Fruit fly (Drosophila melanogaster) whole organism, wandering third instar larva: ENCODE data around the gene CG10359.
A peak's percentile ranks its signal among the peaks of the same experiment; 100 is the strongest.

Experiments
- Abd-B ChIP-seq: fragments of >200 bp; optimal IDR thresholded peaks from 2 replicates; lab custom pipeline; 2017; ENCODE audit warnings: missing biosample characterization, missing genetic modification characterization
- CG32264 ChIP-seq: fragments of 200-800 bp; sonication (Bioruptor generic); optimal IDR thresholded peaks from 2 replicates; lab custom pipeline; 2016; ENCODE audit warnings: missing biosample characterization, missing genetic modification characterization
- CG9705 ChIP-seq: fragments of 200-800 bp; sonication (Bioruptor generic); optimal IDR thresholded peaks from 2 replicates; lab custom pipeline; 2018; ENCODE audit warnings: missing biosample characterization, mild to moderate bottlenecking, missing genetic modification characterization
- CrebA ChIP-seq: fragments of 200-800 bp; sonication (Bioruptor generic); optimal IDR thresholded peaks from 2 replicates; lab custom pipeline; 2016; ENCODE audit warnings: missing biosample characterization, mild to moderate bottlenecking, missing genetic modification characterization, borderline replicate concordance
- Dif ChIP-seq: fragments of 200-275, 200-300 bp; sonication (Bioruptor generic); optimal IDR thresholded peaks from 2 replicates; lab custom pipeline; 2018; ENCODE audit warnings: missing biosample characterization, missing genetic modification characterization; ENCODE audit not compliant: partially characterized antibody
- GATAd ChIP-seq: sonication (Bioruptor generic); optimal IDR thresholded peaks from 2 replicates; lab custom pipeline; 2016; ENCODE audit warnings: missing biosample characterization, missing genetic modification characterization
- HLH106 ChIP-seq: fragments of 200-800 bp; optimal IDR thresholded peaks from 3 replicates; lab custom pipeline; 2019; ENCODE audit warnings: missing biosample characterization, mild to moderate bottlenecking, missing genetic modification characterization, moderate library complexity
- Hnf4 ChIP-seq: fragments of 200-800 bp; sonication (Bioruptor generic); optimal IDR thresholded peaks from 2 replicates; lab custom pipeline; 2016; ENCODE audit warnings: missing biosample characterization, mild to moderate bottlenecking, missing genetic modification characterization
- Hr78 ChIP-seq: fragments of >200 bp; optimal IDR thresholded peaks from 2 replicates; lab custom pipeline; 2017; ENCODE audit warnings: missing biosample characterization, missing genetic modification characterization
- Jra ChIP-seq: sonication (Bioruptor generic); optimal IDR thresholded peaks from 2 replicates; lab custom pipeline; 2016; ENCODE audit warnings: missing biosample characterization, missing genetic modification characterization
- Mio ChIP-seq: sonication (Bioruptor generic); optimal IDR thresholded peaks from 2 replicates; lab custom pipeline; 2016; ENCODE audit warnings: missing biosample characterization, missing genetic modification characterization
- Myc ChIP-seq: fragments of >200 bp; optimal IDR thresholded peaks from 2 replicates; lab custom pipeline; 2017
- N ChIP-seq: fragments of >200 bp; optimal IDR thresholded peaks from 2 replicates; lab custom pipeline; 2018; ENCODE audit warnings: missing biosample characterization, missing external identifiers, missing genetic modification characterization
- OdsH ChIP-seq: fragments of 200-800 bp; sonication (Bioruptor generic); optimal IDR thresholded peaks from 2 replicates; lab custom pipeline; 2016; ENCODE audit warnings: missing biosample characterization, mild to moderate bottlenecking, missing genetic modification characterization
- Rel ChIP-seq, 2 experiments: fragments of 200-800 bp; sonication (Bioruptor generic) in 1 of 2; optimal IDR thresholded peaks; 2 replicates in 1 of 2; 3 replicates in 1 of 2; lab custom pipeline; 2016 to 2019; ENCODE audit warnings: mild to moderate bottlenecking in 2 of 2, missing biosample characterization in 2 of 2, missing genetic modification characterization in 2 of 2, moderate library complexity in 1 of 2
- Sp1 ChIP-seq: fragments of 200-800 bp; sonication (Bioruptor generic); optimal IDR thresholded peaks from 3 replicates; lab custom pipeline; 2019; ENCODE audit warnings: missing biosample characterization, mild to moderate bottlenecking, missing genetic modification characterization, moderate library complexity
- Vsx2 ChIP-seq: fragments of 200-300, 225-300 bp; sonication (Bioruptor generic); optimal IDR thresholded peaks from 2 replicates; lab custom pipeline; 2018; ENCODE audit warnings: missing biosample characterization, missing genetic modification characterization; ENCODE audit not compliant: partially characterized antibody
- br ChIP-seq: fragments of 200-800 bp; sonication (Bioruptor generic); optimal IDR thresholded peaks from 2 replicates; lab custom pipeline; 2016; ENCODE audit warnings: missing biosample characterization, missing genetic modification characterization
- brk ChIP-seq: fragments of 200-800 bp; sonication (Bioruptor generic); optimal IDR thresholded peaks from 2 replicates; lab custom pipeline; 2016; ENCODE audit warnings: missing biosample characterization, mild to moderate bottlenecking, missing genetic modification characterization
- dl ChIP-seq, 2 experiments: fragments of 175-275, 200-275 bp in 1 of 2; fragments of 200-275 bp in 1 of 2; sonication (Bioruptor generic); optimal IDR thresholded peaks; lab custom pipeline; 2018; ENCODE audit warnings: mild to moderate bottlenecking in 2 of 2, missing biosample characterization in 2 of 2, missing genetic modification characterization in 2 of 2, moderate library complexity in 2 of 2; ENCODE audit not compliant: partially characterized antibody in 2 of 2, insufficient read depth in 1 of 2
- dmrt93B ChIP-seq: fragments of 200-800 bp; sonication (Bioruptor generic); optimal IDR thresholded peaks from 2 replicates; lab custom pipeline; 2018; ENCODE audit warnings: missing biosample characterization, mild to moderate bottlenecking, missing genetic modification characterization
- ey ChIP-seq: fragments of 200-800 bp; sonication (Bioruptor generic); optimal IDR thresholded peaks from 2 replicates; lab custom pipeline; 2016; ENCODE audit warnings: missing biosample characterization, missing genetic modification characterization
- foxo ChIP-seq, 2 experiments: fragments of 200-800 bp; sonication (Bioruptor generic); optimal IDR thresholded peaks; 2 replicates in 1 of 2; 3 replicates in 1 of 2; lab custom pipeline; 2016 to 2017; ENCODE audit warnings: missing biosample characterization in 2 of 2, missing genetic modification characterization in 2 of 2
- fru ChIP-seq: fragments of 200-800 bp; sonication (Bioruptor generic); optimal IDR thresholded peaks from 3 replicates; lab custom pipeline; 2016; ENCODE audit warnings: missing biosample characterization, mild to moderate bottlenecking, missing genetic modification characterization
- h ChIP-seq: fragments of 200-800 bp; sonication (Bioruptor generic); optimal IDR thresholded peaks from 3 replicates; lab custom pipeline; 2016; ENCODE audit warnings: missing biosample characterization, mild to moderate bottlenecking, missing genetic modification characterization
- lola ChIP-seq: fragments of >200 bp; optimal IDR thresholded peaks from 2 replicates; lab custom pipeline; 2017; ENCODE audit warnings: missing biosample characterization, missing genetic modification characterization
- pan ChIP-seq: fragments of >200 bp; optimal IDR thresholded peaks from 2 replicates; lab custom pipeline; 2017
- psq ChIP-seq: fragments of 200-800 bp; sonication (Bioruptor generic); optimal IDR thresholded peaks from 3 replicates; lab custom pipeline; 2017; ENCODE audit warnings: missing biosample characterization, mild to moderate bottlenecking, missing genetic modification characterization, moderate library complexity
- rgr ChIP-seq: fragments of 200-800 bp; sonication (Bioruptor generic); optimal IDR thresholded peaks from 3 replicates; lab custom pipeline; 2016; ENCODE audit warnings: missing biosample characterization, mild to moderate bottlenecking, missing genetic modification characterization
- sage ChIP-seq: fragments of 200-800 bp; sonication (Bioruptor generic); optimal IDR thresholded peaks from 2 replicates; lab custom pipeline; 2016; ENCODE audit warnings: missing biosample characterization, mild to moderate bottlenecking, missing genetic modification characterization
- sv ChIP-seq: fragments of 200-800 bp; sonication (Bioruptor generic); optimal IDR thresholded peaks from 3 replicates; lab custom pipeline; 2016; ENCODE audit warnings: missing biosample characterization, missing genetic modification characterization
- tai ChIP-seq: sonication (Bioruptor generic); optimal IDR thresholded peaks from 2 replicates; lab custom pipeline; 2016; ENCODE audit warnings: missing biosample characterization, missing genetic modification characterization
- woc ChIP-seq: sonication (Bioruptor generic); optimal IDR thresholded peaks from 2 replicates; lab custom pipeline; 2016; ENCODE audit warnings: missing biosample characterization, mild to moderate bottlenecking, missing genetic modification characterization

CG10359 gene

dm6 chr3L:3611892-3612291, at the start of gene CG10359:
TSS of gene CG10359 (plus strand) at chr3L:3612192.
- TF ChIP-seq Vsx2 (GFP tag; lab: Kevin White, UChicago) (peak; percentile 16), Dif (GFP tag; lab: Kevin White, UChicago) (no peak), Rel (GFP tag; optimal IDR thresholded peaks at IDR 0.05; lab: Kevin White, UChicago) (no peak), Rel (tag; optimal IDR thresholded peaks at IDR 0.05; lab: Kevin White, UChicago) (peak; percentile 61)

dm6 chr3L:3566751-3567499, 45.1 kb upstream of the CG10359 start:
- TF ChIP-seq CG9705 (GFP tag; lab: Kevin White, UChicago) = peak; percentile 52
- peak; percentile 75 for TF ChIP-seq ey (GFP tag; lab: Kevin White, UChicago)
- TF ChIP-seq brk (GFP tag; lab: Kevin White, UChicago) = peak; percentile 34
- peak; percentile 60 for TF ChIP-seq tai (GFP tag; lab: Kevin White, UChicago)
- no peak for TF ChIP-seq pan (lab: Kevin White, UChicago)
- TF ChIP-seq lola (GFP tag; lab: Kevin White, UChicago) = no peak
- TF ChIP-seq br (GFP tag; lab: Kevin White, UChicago) = peak; percentile 54
- TF ChIP-seq Vsx2 (GFP tag; lab: Kevin White, UChicago) = no peak
- peak; percentile 31 for TF ChIP-seq dmrt93B
- TF ChIP-seq rgr (GFP tag; lab: Kevin White, UChicago) = peak; percentile 70
- no peak for TF ChIP-seq Hr78 (GFP tag; lab: Kevin White, UChicago)
- TF ChIP-seq Sp1 = peak; percentile 79
- peak; percentile 78 for TF ChIP-seq fru (GFP tag; lab: Kevin White, UChicago)
- TF ChIP-seq Jra (GFP tag; lab: Kevin White, UChicago) = peak; percentile 58
- TF ChIP-seq CG32264 = no peak
- peak; percentile 65 for TF ChIP-seq Hnf4 (GFP tag; lab: Kevin White, UChicago)
- peak; percentile 77 for TF ChIP-seq h
- peak; percentile 65 for TF ChIP-seq woc (GFP tag; lab: Kevin White, UChicago)
- peak; percentile 47 for TF ChIP-seq sv (GFP tag; lab: Kevin White, UChicago)
- TF ChIP-seq Myc (lab: Kevin White, UChicago) = no peak
- no peak for TF ChIP-seq Dif (GFP tag; lab: Kevin White, UChicago)
- no peak for TF ChIP-seq dl (GFP tag; optimal IDR thresholded peaks at IDR 0.05; lab: Kevin White, UChicago; ENCODE audit: insufficient read depth in 1 of 2, partially characterized antibody in 2 of 2)
- peak; percentile 75 for TF ChIP-seq OdsH (GFP tag; lab: Kevin White, UChicago)
- no peak for TF ChIP-seq N
- peak; percentile 63 for TF ChIP-seq psq (GFP tag; lab: Kevin White, UChicago)
- no peak for TF ChIP-seq Abd-B (GFP tag; lab: Kevin White, UChicago)
- TF ChIP-seq foxo (GFP tag; optimal IDR thresholded peaks at IDR 0.05; lab: Kevin White, UChicago) = peak in 1 of 2 experiments; percentile 73
- peak; percentile 75 for TF ChIP-seq HLH106 (tag; lab: Kevin White, UChicago)
- no peak for TF ChIP-seq GATAd (GFP tag; lab: Kevin White, UChicago)
- TF ChIP-seq Rel (GFP tag; optimal IDR thresholded peaks at IDR 0.05; lab: Kevin White, UChicago) = no peak
- TF ChIP-seq Rel (tag; optimal IDR thresholded peaks at IDR 0.05; lab: Kevin White, UChicago) = peak; percentile 38

dm6 chr3L:3569109-3569508, 42.9 kb upstream of the CG10359 start:
- TF ChIP-seq Sp1 = no peak
- TF ChIP-seq lola (GFP tag; lab: Kevin White, UChicago) = no peak
- TF ChIP-seq Vsx2 (GFP tag; lab: Kevin White, UChicago) = no peak
- no peak for TF ChIP-seq rgr (GFP tag; lab: Kevin White, UChicago)
- no peak for TF ChIP-seq fru (GFP tag; lab: Kevin White, UChicago)
- TF ChIP-seq CrebA (GFP tag; lab: Kevin White, UChicago) = no peak
- no peak for TF ChIP-seq dmrt93B
- TF ChIP-seq Mio (GFP tag; lab: Kevin White, UChicago) = no peak
- no peak for TF ChIP-seq ey (GFP tag; lab: Kevin White, UChicago)
- no peak for TF ChIP-seq sage (GFP tag; lab: Kevin White, UChicago)
- no peak for TF ChIP-seq CG32264
- TF ChIP-seq Myc (lab: Kevin White, UChicago) = no peak
- TF ChIP-seq br (GFP tag; lab: Kevin White, UChicago) = no peak
- no peak for TF ChIP-seq OdsH (GFP tag; lab: Kevin White, UChicago)
